Worm (Caenorhabditis elegans): ENCODE data around the gene cld-9.

The cld-9 gene

ce11 chrV:13787948-13788681 is 36.4 kb upstream of the cld-9 start:
- TF ChIP-seq pes-1 (GFP tag; IDR thresholded peaks at IDR 0.05) (no peak), aly-1 (tag; optimal IDR thresholded peaks at IDR 0.05) (no peak), tbx-11 (GFP tag; IDR thresholded peaks at IDR 0.05) (no peak), ama-1 (optimal IDR thresholded peaks at IDR 0.05) (no peak), tbx-37 (GFP tag; conservative IDR thresholded peaks at IDR 0.05) (no peak), ets-7 (tag; optimal IDR thresholded peaks at IDR 0.05) (no peak), hmg-4 (GFP tag; optimal IDR thresholded peaks at IDR 0.05) (no peak), B0310.2 (tag; optimal IDR thresholded peaks at IDR 0.05) (no peak), F13C5.2 (tag; optimal IDR thresholded peaks at IDR 0.05) (no peak), sea-1 (GFP tag; conservative IDR thresholded peaks at IDR 0.05) (no peak), hmbx-1 (tag; optimal IDR thresholded peaks at IDR 0.05) (no peak), tra-4 (tag; optimal IDR thresholded peaks at IDR 0.05) (no peak)

- TF ChIP-seq B0310.2 (tag; optimal IDR thresholded peaks at IDR 0.05): no peak
- TF ChIP-seq tbx-11 (GFP tag; IDR thresholded peaks at IDR 0.05): no peak
- TF ChIP-seq hnd-1 (tag; optimal IDR thresholded peaks at IDR 0.05): no peak
- no peak for TF ChIP-seq flt-1 (GFP tag; IDR thresholded peaks at IDR 0.05)
- TF ChIP-seq F13C5.2 (tag; optimal IDR thresholded peaks at IDR 0.05): no peak
- TF ChIP-seq tbx-37 (GFP tag; conservative IDR thresholded peaks at IDR 0.05): no peak
- no peak for TF ChIP-seq ama-1 (optimal IDR thresholded peaks at IDR 0.05)
- no peak for TF ChIP-seq aly-1 (tag; optimal IDR thresholded peaks at IDR 0.05)
- no peak for TF ChIP-seq tra-4 (tag; optimal IDR thresholded peaks at IDR 0.05)
- TF ChIP-seq sea-1 (GFP tag; conservative IDR thresholded peaks at IDR 0.05): no peak
- TF ChIP-seq pes-1 (GFP tag; IDR thresholded peaks at IDR 0.05): no peak
- TF ChIP-seq hmbx-1 (tag; optimal IDR thresholded peaks at IDR 0.05): no peak
- no peak for TF ChIP-seq ets-7 (tag; optimal IDR thresholded peaks at IDR 0.05)
Observed at ce11 chrV:13787225-13787898, 35.7 kb upstream of the cld-9 start, which contains the start of the genes F53C11.4 and F53C11.5. Gene F53C11.4 (minus strand): TSS chrV:13787352. Gene F53C11.5 (plus strand): TSS chrV:13787549.

DNA sequence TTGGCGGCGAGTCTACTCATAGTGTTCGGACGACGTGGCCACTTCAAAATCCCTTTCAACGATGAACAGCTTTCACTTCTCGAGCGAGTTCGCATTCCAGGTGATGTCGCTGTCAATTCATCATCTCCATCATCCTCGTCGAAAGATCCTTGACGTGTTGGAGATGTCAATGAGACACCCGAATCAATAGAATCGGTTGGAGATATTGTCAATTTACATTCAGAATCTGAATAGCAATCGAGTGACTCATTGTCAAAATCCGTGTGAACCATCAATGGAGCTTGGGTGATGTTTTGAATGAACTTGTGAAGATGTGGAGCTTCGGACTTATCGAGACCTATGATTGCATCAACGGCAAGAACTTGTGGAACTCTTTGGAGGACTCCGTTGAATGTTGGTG is 34.1 kb upstream of the cld-9 start:
- TF ChIP-seq pes-1 (GFP tag; IDR thresholded peaks at IDR 0.05) (no peak), hmbx-1 (tag; optimal IDR thresholded peaks at IDR 0.05) (no peak), scrt-1 (GFP tag; IDR thresholded peaks at IDR 0.05) (no peak), ets-7 (tag; optimal IDR thresholded peaks at IDR 0.05) (no peak), ceh-36 (tag; optimal IDR thresholded peaks at IDR 0.05) (no peak), flt-1 (GFP tag; IDR thresholded peaks at IDR 0.05) (no peak), sea-1 (GFP tag; conservative IDR thresholded peaks at IDR 0.05) (no peak), tbx-37 (GFP tag; conservative IDR thresholded peaks at IDR 0.05) (no peak), hmg-4 (GFP tag; optimal IDR thresholded peaks at IDR 0.05) (no peak), ceh-13 (GFP tag; optimal IDR thresholded peaks at IDR 0.05) (no peak), aly-1 (tag; optimal IDR thresholded peaks at IDR 0.05) (no peak), tbx-11 (GFP tag; IDR thresholded peaks at IDR 0.05) (no peak), hnd-1 (tag; optimal IDR thresholded peaks at IDR 0.05) (no peak), ama-1 (optimal IDR thresholded peaks at IDR 0.05) (no peak), F13C5.2 (tag; optimal IDR thresholded peaks at IDR 0.05) (no peak), tra-4 (tag; optimal IDR thresholded peaks at IDR 0.05) (no peak)

ce11 chrV:13782190-13782589 is 30.5 kb upstream of the cld-9 start, which contains the start of gene decr-1.1:
Gene decr-1.1 (plus strand): TSS chrV:13782399.
- TF ChIP-seq flt-1 (GFP tag; IDR thresholded peaks at IDR 0.05): no peak
- no peak for TF ChIP-seq hnd-1 (tag; optimal IDR thresholded peaks at IDR 0.05)
- TF ChIP-seq hmg-4 (GFP tag; optimal IDR thresholded peaks at IDR 0.05): no peak
- TF ChIP-seq ama-1 (optimal IDR thresholded peaks at IDR 0.05): no peak
- TF ChIP-seq sea-1 (GFP tag; conservative IDR thresholded peaks at IDR 0.05): no peak
- no peak for TF ChIP-seq tbx-37 (GFP tag; conservative IDR thresholded peaks at IDR 0.05)
- no peak for TF ChIP-seq aly-1 (tag; optimal IDR thresholded peaks at IDR 0.05)

DNA sequence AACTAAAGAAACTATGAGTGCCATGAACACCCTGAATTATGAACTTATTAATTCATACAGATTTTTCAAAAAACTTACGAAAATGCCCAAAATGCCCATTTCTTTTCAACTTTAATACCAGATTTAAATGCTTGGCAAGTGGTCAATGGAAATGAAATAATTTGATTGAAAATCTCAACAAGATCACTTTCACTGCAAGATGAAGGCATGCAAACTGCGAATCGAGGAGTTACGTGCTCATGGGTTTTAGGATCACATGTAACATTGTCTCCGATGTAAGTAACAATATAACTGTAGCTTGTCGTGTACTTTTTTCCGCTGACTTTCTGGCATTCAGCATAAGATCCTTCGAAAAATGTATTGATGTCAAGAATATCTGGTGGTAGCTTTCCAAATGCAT is 29.2 kb upstream of the cld-9 start:
- TF ChIP-seq hnd-1 (tag; optimal IDR thresholded peaks at IDR 0.05) (no peak), hmbx-1 (tag; optimal IDR thresholded peaks at IDR 0.05) (no peak), pes-1 (GFP tag; IDR thresholded peaks at IDR 0.05) (no peak), aly-1 (tag; optimal IDR thresholded peaks at IDR 0.05) (no peak), sea-1 (GFP tag; conservative IDR thresholded peaks at IDR 0.05) (no peak), B0310.2 (tag; optimal IDR thresholded peaks at IDR 0.05) (no peak), ceh-36 (tag; optimal IDR thresholded peaks at IDR 0.05) (no peak), tbx-37 (GFP tag; conservative IDR thresholded peaks at IDR 0.05) (no peak), tbx-11 (GFP tag; IDR thresholded peaks at IDR 0.05) (no peak), hmg-4 (GFP tag; optimal IDR thresholded peaks at IDR 0.05) (no peak), scrt-1 (GFP tag; IDR thresholded peaks at IDR 0.05) (no peak), flt-1 (GFP tag; IDR thresholded peaks at IDR 0.05) (no peak), ama-1 (optimal IDR thresholded peaks at IDR 0.05) (no peak), ets-7 (tag; optimal IDR thresholded peaks at IDR 0.05) (no peak), F13C5.2 (tag; optimal IDR thresholded peaks at IDR 0.05) (no peak), ceh-13 (GFP tag; optimal IDR thresholded peaks at IDR 0.05) (no peak), tra-4 (tag; optimal IDR thresholded peaks at IDR 0.05) (no peak)

ce11 chrV:13777857-13778256 is 26.2 kb upstream of the cld-9 start, which contains the start of gene F53C11.9:
Gene F53C11.9 (plus strand): TSS chrV:13778015.
- TF ChIP-seq scrt-1 (GFP tag; IDR thresholded peaks at IDR 0.05) (no peak), F13C5.2 (tag; optimal IDR thresholded peaks at IDR 0.05) (no peak), pes-1 (GFP tag; IDR thresholded peaks at IDR 0.05) (no peak)

DNA sequence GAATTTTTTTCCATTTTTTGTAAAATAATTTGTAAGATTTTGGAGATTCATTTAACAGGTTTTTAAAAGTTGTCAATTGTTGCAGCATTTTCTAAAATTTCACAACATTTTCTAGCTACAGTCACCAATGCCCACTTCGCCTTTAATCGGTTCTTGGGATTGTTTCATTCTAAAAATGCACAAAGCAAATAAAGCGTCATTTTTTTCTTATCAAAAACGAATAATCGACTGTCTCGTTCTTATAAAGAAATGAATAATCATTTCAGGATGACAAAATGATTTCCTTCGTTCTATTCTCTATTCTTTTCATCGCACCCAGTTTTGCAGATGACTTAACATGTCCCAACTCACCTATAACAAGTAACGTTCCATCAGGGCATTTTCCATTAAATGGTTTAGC is 23.8 kb upstream of the cld-9 start, which contains the start of gene F53C11.1:
F53C11.1 (plus strand) TSS at position 268 of the 400 bp plus-strand sequence.
- TF ChIP-seq scrt-1 (GFP tag; IDR thresholded peaks at IDR 0.05): no peak
